Fruit fly (Drosophila melanogaster): ENCODE data around the gene Ak3.

Ak3 gene

dm6 chr3R:10872820-10873219 lies 16.6 kb downstream of the Ak3 start, which contains the start of gene CG4596:
Gene CG4596 (plus strand): TSS chr3R:10873038.
- no peak for TF ChIP-seq noc (tag; optimal IDR thresholded peaks at IDR 0.05)

- peak; percentile 46 for TF ChIP-seq noc (tag; optimal IDR thresholded peaks at IDR 0.05)
Observed at dm6 chr3R:10872148-10872783, 17.1 kb downstream of the Ak3 start, which contains the start of gene Fdh. Gene Fdh (minus strand): TSS chr3R:10872381.

DNA sequence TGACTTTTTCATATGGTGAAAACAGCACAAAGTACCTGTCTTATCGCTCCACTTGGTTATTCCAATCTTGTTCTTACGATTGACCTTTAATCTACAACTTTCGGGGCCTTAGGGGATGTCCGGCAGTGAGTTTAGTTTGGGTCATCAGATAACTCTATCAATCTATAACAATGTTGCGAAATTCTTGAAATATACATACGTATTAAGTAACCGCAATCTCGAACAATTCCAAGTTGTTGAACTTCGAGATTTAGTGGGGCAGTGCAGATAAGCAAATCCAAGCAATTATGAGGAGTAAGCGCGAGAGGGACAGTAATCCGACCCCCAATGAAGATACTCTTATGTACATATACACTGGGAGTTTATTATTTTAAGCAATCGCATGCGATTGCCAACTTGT lies 18.8 kb downstream of the Ak3 start:
- TF ChIP-seq noc (tag; optimal IDR thresholded peaks at IDR 0.05) = peak; percentile 81

DNA sequence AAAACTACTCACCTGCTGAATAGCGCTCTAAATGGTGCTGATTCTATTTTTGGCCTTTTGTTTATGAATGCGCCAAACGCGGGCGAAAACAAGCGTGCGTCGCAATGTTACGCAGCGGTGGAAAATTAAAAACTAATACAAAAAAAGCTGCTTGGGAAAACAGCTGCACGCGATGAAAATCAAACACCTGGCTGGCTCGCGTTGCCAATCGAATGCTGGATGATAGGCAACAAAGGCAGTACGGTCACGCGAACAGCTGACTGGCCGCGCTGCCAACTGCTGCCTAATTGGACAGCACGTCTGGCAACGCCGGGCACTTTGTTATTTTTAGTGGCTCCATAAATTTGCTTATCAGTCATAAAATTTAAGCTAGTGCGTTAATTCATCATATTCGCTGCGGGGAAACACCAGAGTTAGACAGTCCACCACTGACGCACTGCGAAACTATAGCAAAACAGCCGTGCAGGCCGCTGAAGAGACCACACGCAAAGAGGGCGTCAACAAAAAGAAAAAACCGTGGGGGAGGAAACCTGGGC lies 20.9 kb downstream of the Ak3 start, which contains the start of the genes SelR and Tsp86D:
TSS of gene SelR (minus strand) at position 216 of the 536 bp plus-strand sequence.
TSS of gene Tsp86D (plus strand) at position 282 of the 536 bp plus-strand sequence.
- TF ChIP-seq noc (tag; optimal IDR thresholded peaks at IDR 0.05) = peak; percentile 92

DNA sequence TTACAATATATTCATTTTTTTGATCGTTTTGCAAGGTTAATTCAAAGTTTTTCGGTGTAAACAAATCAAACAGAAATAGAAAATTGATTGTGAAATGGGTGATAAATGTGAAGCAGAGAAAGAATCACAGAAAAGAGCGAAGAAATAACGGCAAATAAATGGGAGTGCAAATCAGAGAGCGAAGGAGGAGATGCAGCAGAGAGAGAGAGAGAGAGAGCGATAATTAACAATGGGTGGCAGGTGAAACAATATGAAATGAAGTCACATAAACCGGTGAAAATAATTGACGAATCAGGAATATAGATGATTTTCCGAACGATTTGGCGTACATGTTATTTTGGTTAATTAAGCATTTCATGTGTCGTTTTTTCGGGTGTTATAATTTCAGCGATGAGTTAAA lies 25.4 kb downstream of the Ak3 start:
- no peak for TF ChIP-seq noc (tag; optimal IDR thresholded peaks at IDR 0.05)

dm6 chr3R:10863446-10863819 lies 26.0 kb downstream of the Ak3 start:
- TF ChIP-seq noc (tag; optimal IDR thresholded peaks at IDR 0.05) = no peak

- peak; percentile 46 for TF ChIP-seq noc (tag; optimal IDR thresholded peaks at IDR 0.05)
Observed at dm6 chr3R:10862773-10863445, 26.5 kb downstream of the Ak3 start, which contains the start of gene CG6574. Gene CG6574 (minus strand): TSS chr3R:10862988.

DNA sequence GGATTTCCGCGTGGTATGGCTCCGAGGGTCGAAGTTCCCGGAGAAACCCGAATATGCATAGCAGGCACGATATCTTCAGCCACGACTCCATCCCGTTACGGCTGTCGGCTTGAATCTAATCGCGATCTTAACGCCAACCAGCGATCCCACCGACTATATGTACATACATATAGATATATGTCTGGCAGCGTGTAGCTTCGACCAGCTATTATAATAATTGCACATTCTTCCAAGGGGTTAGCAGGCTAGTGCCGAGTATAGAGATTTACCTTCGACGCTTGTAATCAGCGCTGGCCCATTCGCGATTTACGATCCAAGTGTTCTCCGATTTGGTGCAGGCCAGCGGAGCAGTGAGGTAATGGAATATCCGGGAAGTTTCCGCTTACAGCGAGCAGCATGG lies 29.7 kb downstream of the Ak3 start, which contains the start of gene CG14694:
TSS of gene CG14694 (minus strand) at position 101 of the 400 bp plus-strand sequence.
- no peak for TF ChIP-seq noc (tag; optimal IDR thresholded peaks at IDR 0.05)

- no peak for TF ChIP-seq noc (tag; optimal IDR thresholded peaks at IDR 0.05)
Observed at dm6 chr3R:10856618-10857017, 32.8 kb downstream of the Ak3 start, which contains the start of gene CG4570. Gene CG4570 (plus strand): TSS chr3R:10856807.

DNA sequence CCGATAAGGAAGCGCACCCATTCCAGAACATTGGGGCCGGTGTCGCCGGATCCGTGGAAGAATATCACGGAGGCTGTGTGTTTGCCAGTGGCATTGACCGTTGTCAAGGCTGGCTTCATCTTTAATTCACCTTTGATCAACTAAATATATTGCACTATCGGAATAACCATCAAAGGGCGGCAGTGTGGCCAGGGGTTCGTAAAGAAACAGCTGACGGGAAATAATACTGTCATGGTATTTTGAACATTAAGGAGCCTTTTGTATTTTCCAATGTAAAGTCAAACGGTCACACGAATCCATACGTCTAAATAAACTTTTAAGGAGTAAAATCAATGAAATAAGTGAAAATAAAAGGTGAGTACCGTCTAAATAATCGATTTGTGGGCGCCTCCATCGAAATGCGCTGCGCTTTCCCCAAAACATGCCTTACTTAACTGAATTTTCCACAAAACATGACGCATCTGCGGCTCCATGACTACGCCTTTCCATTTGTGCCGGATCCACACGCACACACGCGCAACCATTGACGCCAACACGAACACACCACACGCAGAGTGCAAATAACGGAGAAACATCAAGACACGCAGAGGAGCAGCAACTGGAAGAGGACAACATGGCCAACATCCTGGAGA lies 35.0 kb downstream of the Ak3 start, which contains the start of the genes CG6567 and CG4511:
TSS of gene CG6567 (minus strand) at position 209 of the 632 bp plus-strand sequence.
TSS of gene CG4511 (plus strand) at position 259 of the 632 bp plus-strand sequence.
- peak; percentile 10 for TF ChIP-seq noc (tag; optimal IDR thresholded peaks at IDR 0.05)

dm6 chr3R:10852232-10852774 lies 37.1 kb downstream of the Ak3 start, which contains the start of gene CG4565:
Gene CG4565 (plus strand): TSS chr3R:10852724.
- TF ChIP-seq noc (tag; optimal IDR thresholded peaks at IDR 0.05) = no peak

DNA sequence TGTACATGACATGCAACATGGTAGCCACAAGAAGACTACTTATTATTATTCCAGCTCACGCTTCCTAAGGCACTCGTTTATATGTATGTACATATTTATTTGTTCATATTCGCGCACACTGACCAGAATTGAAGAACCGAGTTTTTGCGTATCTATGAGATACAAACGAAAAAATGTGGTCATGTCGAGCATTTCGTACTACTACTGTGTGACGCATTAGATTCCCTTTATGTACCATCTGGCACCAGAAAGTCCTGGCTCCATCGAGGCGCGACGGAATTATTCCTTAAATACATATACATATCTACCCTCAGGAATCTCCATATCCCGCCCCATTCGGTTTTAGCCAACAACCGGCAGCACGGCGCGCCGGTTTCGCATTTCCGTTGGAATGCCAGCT lies 38.8 kb downstream of the Ak3 start:
- no peak for TF ChIP-seq noc (tag; optimal IDR thresholded peaks at IDR 0.05)

dm6 chr3R:10849515-10849973 lies 39.8 kb downstream of the Ak3 start, which contains the start of gene CG42394:
Gene CG42394 (plus strand): TSS chr3R:10849825.
- peak; percentile 86 for TF ChIP-seq noc (tag; optimal IDR thresholded peaks at IDR 0.05)

DNA sequence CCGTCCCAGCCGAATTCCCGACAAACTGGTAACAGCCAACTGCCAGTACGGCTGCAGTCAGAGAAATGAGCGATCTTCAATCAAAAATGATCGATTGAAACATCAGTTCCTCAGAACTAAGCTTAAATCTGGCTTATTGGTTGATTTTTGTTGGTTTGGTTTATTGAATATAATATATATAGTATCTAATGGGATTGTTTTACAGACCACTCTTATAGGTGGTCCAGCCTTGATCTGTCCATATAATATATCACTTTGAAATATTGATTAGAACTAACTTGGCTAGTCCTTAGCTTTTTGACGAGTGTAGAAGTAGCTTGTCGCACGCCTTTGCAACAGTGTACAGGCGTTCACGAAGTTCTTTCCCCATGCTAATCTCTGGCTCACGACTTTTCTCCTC lies 47.0 kb downstream of the Ak3 start:
- no peak for TF ChIP-seq noc (tag; optimal IDR thresholded peaks at IDR 0.05)

Data from whole organism, larva.